Worm (Caenorhabditis elegans): ENCODE measurements around the gene T04B8.1.

DNA sequence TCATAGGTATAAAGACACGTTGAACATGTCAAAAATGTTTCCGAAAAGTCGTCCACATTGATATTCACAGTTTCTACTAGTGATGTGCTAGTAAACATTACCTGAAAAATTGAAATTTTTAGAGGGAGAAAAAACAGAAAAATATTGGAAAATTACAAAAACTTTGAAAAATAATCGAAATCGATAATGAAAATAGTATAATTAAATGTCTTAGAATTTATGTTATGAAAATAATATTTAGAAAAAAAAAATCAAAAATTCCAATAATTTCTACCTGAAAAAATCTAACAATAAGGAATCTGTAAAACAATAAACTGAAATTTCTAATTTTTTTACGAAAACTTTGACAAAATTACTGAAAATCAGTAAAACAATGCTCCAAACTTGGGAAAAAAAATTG, 32.1 kb upstream of the T04B8.1 start, which contains the start of gene nhl-3:
- TF ChIP-seq unc-62 (GFP tag; optimal IDR thresholded peaks at IDR 0.05) = no peak
- TF ChIP-seq lin-15B (tag; optimal IDR thresholded peaks at IDR 0.05) = no peak
- TF ChIP-seq elt-3 (tag; optimal IDR thresholded peaks at IDR 0.05) = no peak
